Worm (Caenorhabditis elegans): ENCODE data around the gene tmem-131.

- TF ChIP-seq T20F7.1 (GFP tag; optimal IDR thresholded peaks at IDR 0.05): no peak
- TF ChIP-seq nhr-237 (tag; optimal IDR thresholded peaks at IDR 0.05): no peak
- TF ChIP-seq lsy-2 (tag; optimal IDR thresholded peaks at IDR 0.05): no peak
- TF ChIP-seq nhr-25 (tag; optimal IDR thresholded peaks at IDR 0.05; ENCODE audit: borderline replicate concordance, insufficient read depth): no peak
- TF ChIP-seq nhr-41 (GFP tag; IDR thresholded peaks at IDR 0.05): no peak
- no peak for TF ChIP-seq ZK546.5 (tag; optimal IDR thresholded peaks at IDR 0.05)
- TF ChIP-seq jun-1 (tag; optimal IDR thresholded peaks at IDR 0.05): no peak
- TF ChIP-seq fkh-10 (GFP tag; optimal IDR thresholded peaks at IDR 0.05): no peak
- peak in 1 of 2 experiments; percentile 53 for TF ChIP-seq mdl-1 (tag; optimal IDR thresholded peaks at IDR 0.05)
Observed at ce11 chrIII:4968146-4968545, 29.8 kb downstream of the tmem-131 start.
